Fruit fly (Drosophila melanogaster): Measurements from ENCODE around the gene CG13737.

CG13737 gene

DNA sequence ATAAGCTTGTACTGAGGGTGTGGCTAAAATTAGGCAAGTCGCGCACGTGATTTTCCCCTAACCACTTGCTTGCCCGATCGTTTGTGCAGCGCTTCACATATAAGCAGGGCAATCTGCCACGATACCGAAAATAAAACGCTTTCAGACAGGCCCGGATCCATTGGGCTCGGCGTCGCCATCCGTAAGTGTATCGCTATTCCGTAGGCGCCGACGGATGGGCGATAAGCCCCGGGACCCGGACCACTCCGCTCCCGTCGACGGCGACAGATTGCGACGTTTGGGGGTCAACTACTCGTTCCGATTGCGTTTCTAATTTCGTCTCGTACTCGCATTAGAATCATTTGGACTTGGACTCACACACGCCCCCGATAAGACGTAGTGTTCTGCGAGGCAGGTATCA lies 16.4 kb upstream of the CG13737 start (continued):
- TF ChIP-seq CG1603 (tag; optimal IDR thresholded peaks at IDR 0.05) (peak; percentile 91), sim (GFP tag; IDR thresholded peaks at IDR 0.05) (peak; percentile 79), MBD-R2 (GFP tag; IDR thresholded peaks at IDR 0.05) (no peak), Nf-YA (GFP tag; IDR thresholded peaks at IDR 0.05) (no peak), hbn (GFP tag; IDR thresholded peaks at IDR 0.05; ENCODE audit: partially characterized antibody) (no peak), Blimp-1 (GFP tag; optimal IDR thresholded peaks at IDR 0.05) (no peak), CG12219 (GFP tag; optimal IDR thresholded peaks at IDR 0.05) (peak; percentile 75), CG8944 (GFP tag; optimal IDR thresholded peaks at IDR 0.05) (peak; percentile 89), pb (GFP tag; optimal IDR thresholded peaks at IDR 0.05) (no peak), Deaf1 (tag; optimal IDR thresholded peaks at IDR 0.05) (no peak), Abd-B (GFP tag; optimal IDR thresholded peaks at IDR 0.05) (peak; percentile 71), mam (GFP tag; optimal IDR thresholded peaks at IDR 0.05) (peak; percentile 95), zf30C (GFP tag; optimal IDR thresholded peaks at IDR 0.05) (no peak), HLH3B (GFP tag; IDR thresholded peaks at IDR 0.05) (0 out of 2 replicates have a peak, but pooled peaks have one; percentile 61), YL-1 (GFP tag; optimal IDR thresholded peaks at IDR 0.05) (no peak), sens-2 (GFP tag; IDR thresholded peaks at IDR 0.05) (peak; percentile 85), kah (GFP tag; optimal IDR thresholded peaks at IDR 0.05) (no peak), Nf-YC (tag; optimal IDR thresholded peaks at IDR 0.05) (no peak), slbo (GFP tag; IDR thresholded peaks at IDR 0.05) (peak; percentile 99), hth (optimal IDR thresholded peaks at IDR 0.05) (no peak), CG17802 (tag; optimal IDR thresholded peaks at IDR 0.05) (no peak), CG33557 (GFP tag; optimal IDR thresholded peaks at IDR 0.05) (peak; percentile 12), Lim3 (GFP tag; IDR thresholded peaks at IDR 0.05) (peak; percentile 73), CG18619 (GFP tag; optimal IDR thresholded peaks at IDR 0.05) (peak; percentile 83), Hr39 (optimal IDR thresholded peaks at IDR 0.05) (no peak), run (tag; optimal IDR thresholded peaks at IDR 0.05) (peak; percentile 4), CG16779 (GFP tag; IDR thresholded peaks at IDR 0.05) (peak; percentile 88), tna (GFP tag; IDR thresholded peaks at IDR 0.05; ENCODE audit: partially characterized antibody) (peak; percentile 56; the same call in 1 of the 2 replicates), corto (GFP tag; optimal IDR thresholded peaks at IDR 0.05) (no peak), Vsx1 (GFP tag; optimal IDR thresholded peaks at IDR 0.05) (no peak), btn (GFP tag; optimal IDR thresholded peaks at IDR 0.05) (peak; percentile 9), CG11696 (GFP tag; IDR thresholded peaks at IDR 0.05) (peak; percentile 60; the same call in 1 of the 2 replicates), Ets65A (GFP tag) (peak; percentile 97), CG13424 (tag; optimal IDR thresholded peaks at IDR 0.05) (peak; percentile 87), Stat92E (GFP tag; optimal IDR thresholded peaks at IDR 0.05) (peak in 1 of 3 experiments; percentile 3), CHES-1-like (GFP tag; optimal IDR thresholded peaks at IDR 0.05) (peak; percentile 87), CG15479 (GFP tag; optimal IDR thresholded peaks at IDR 0.05) (peak; percentile 9), NC2β (GFP tag; optimal IDR thresholded peaks at IDR 0.05) (peak; percentile 68), zen (tag; optimal IDR thresholded peaks at IDR 0.05) (no peak), CG8281 (tag; optimal IDR thresholded peaks at IDR 0.05) (peak; percentile 61), zen2 (GFP tag; IDR thresholded peaks at IDR 0.05; ENCODE audit: partially characterized antibody) (no peak), ase (GFP tag; IDR thresholded peaks at IDR 0.05) (peak; percentile 91), stc (GFP tag; IDR thresholded peaks at IDR 0.05) (0 out of 2 replicates have a peak, but pooled peaks have one; percentile 45), Doc2 (GFP tag; IDR thresholded peaks at IDR 0.05) (no peak; the same call in 1 of the 2 replicates), exex (tag; optimal IDR thresholded peaks at IDR 0.05) (peak; percentile 85), zfh1 (GFP tag; IDR thresholded peaks at IDR 0.05) (peak; percentile 92), CG34422 (GFP tag; IDR thresholded peaks at IDR 0.05) (no peak), CG9797 (GFP tag; optimal IDR thresholded peaks at IDR 0.05) (no peak), CG12104 (GFP tag; optimal IDR thresholded peaks at IDR 0.05) (no peak), CG17568 (GFP tag; optimal IDR thresholded peaks at IDR 0.05) (no peak), nerfin-2 (GFP tag; IDR thresholded peaks at IDR 0.05; ENCODE audit: partially characterized antibody) (no peak)
